Fruit fly (Drosophila melanogaster) whole organism, embryonic: ENCODE results near the gene Cyp4ac1.
A peak's percentile ranks its signal among the peaks of the same experiment; 100 is the strongest.

Experiments used
- Aef1 ChIP-seq: fragments of 200-800 bp; sonication (Bioruptor generic); IDR thresholded peaks from 3 replicates; pipeline ENCODE4 v1.3.6; 2022; ENCODE audit warnings: missing biosample characterization, missing genetic modification characterization
- Blimp-1 ChIP-seq: fragments of 200-800 bp; sonication (Bioruptor generic); optimal IDR thresholded peaks from 3 replicates; lab custom pipeline; 2018; ENCODE audit warnings: missing biosample characterization, missing genetic modification characterization, mild to moderate bottlenecking, moderate library complexity, missing genetic modification reagents
- CG11085 ChIP-seq: fragments of 200-800 bp; sonication (Bioruptor generic); IDR thresholded peaks from 2 replicates; pipeline ENCODE4 v1.3.6; 2022; ENCODE audit warnings: missing biosample characterization, missing genetic modification characterization
- CG1529 ChIP-seq: fragments of 200-800 bp; sonication (Bioruptor generic); optimal IDR thresholded peaks from 3 replicates; lab custom pipeline; 2018; ENCODE audit warnings: missing biosample characterization, missing genetic modification characterization
- CG1603 ChIP-seq: fragments of 200-800 bp; sonication (Bioruptor generic); optimal IDR thresholded peaks from 2 replicates; lab custom pipeline; 2019; ENCODE audit warnings: missing biosample characterization, mild to moderate bottlenecking, missing genetic modification characterization, moderate library complexity
- CG17186 ChIP-seq: fragments of 200-800 bp; sonication (Bioruptor generic); optimal IDR thresholded peaks from 3 replicates; lab custom pipeline; 2017; ENCODE audit warnings: missing biosample characterization, missing genetic modification reagents, missing genetic modification characterization
- CG18476 ChIP-seq: fragments of 200-800 bp; sonication (Bioruptor generic); optimal IDR thresholded peaks from 2 replicates; lab custom pipeline; 2016; ENCODE audit warnings: missing biosample characterization, mild to moderate bottlenecking, missing genetic modification characterization
- CG2202 ChIP-seq: fragments of 200-800 bp; sonication (Bioruptor generic); optimal IDR thresholded peaks from 2 replicates; lab custom pipeline; 2018; ENCODE audit warnings: missing biosample characterization, mild to moderate bottlenecking, missing genetic modification characterization
- CG2875 ChIP-seq: fragments of 200-800 bp; sonication (Bioruptor generic); optimal IDR thresholded peaks from 2 replicates; lab custom pipeline; 2017; ENCODE audit warnings: missing biosample characterization, mild to moderate bottlenecking, missing genetic modification characterization, missing genetic modification reagents
- CG31224 ChIP-seq: fragments of 200-800 bp; sonication (Bioruptor generic); IDR thresholded peaks from 2 replicates; pipeline ENCODE4 v1.3.6; 2022; ENCODE audit warnings: missing biosample characterization, missing genetic modification characterization
- CG34224 ChIP-seq: fragments of 200-800 bp; sonication (Bioruptor generic); IDR thresholded peaks from 3 replicates; pipeline ENCODE4 v1.3.6; 2022; ENCODE audit warnings: missing biosample characterization, missing genetic modification characterization; ENCODE audit not compliant: partially characterized antibody
- CG3838 ChIP-seq: fragments of 200-800 bp; sonication (Bioruptor generic); optimal IDR thresholded peaks from 3 replicates; lab custom pipeline; 2016; ENCODE audit warnings: missing biosample characterization, missing genetic modification characterization
- CG5180 ChIP-seq: fragments of 200-800 bp; sonication (Bioruptor generic); optimal IDR thresholded peaks from 3 replicates; lab custom pipeline; 2017; ENCODE audit warnings: missing biosample characterization, missing genetic modification characterization, mild to moderate bottlenecking, moderate library complexity, missing genetic modification reagents
- CG6689 ChIP-seq: fragments of 200-800 bp; sonication (Bioruptor generic); IDR thresholded peaks from 2 replicates; pipeline ENCODE4 v1.3.6; 2022; ENCODE audit warnings: missing biosample characterization, missing genetic modification characterization
- CG7372 ChIP-seq: fragments of 200-800 bp; sonication (Bioruptor generic); IDR thresholded peaks from 2 replicates; pipeline ENCODE4 v1.3.6; 2022; ENCODE audit warnings: missing biosample characterization, missing genetic modification characterization
- CG7987 ChIP-seq: fragments of 200-800 bp; sonication (Bioruptor generic); optimal IDR thresholded peaks from 2 replicates; lab custom pipeline; 2018; ENCODE audit warnings: missing biosample characterization, mild to moderate bottlenecking, missing genetic modification characterization, moderate library complexity
- CG8359 ChIP-seq: fragments of 200-800 bp; sonication (Bioruptor generic); optimal IDR thresholded peaks from 2 replicates; lab custom pipeline; 2017; ENCODE audit warnings: missing biosample characterization, mild to moderate bottlenecking, missing genetic modification characterization, borderline replicate concordance
- CoRest ChIP-seq: fragments of 200-800 bp; sonication (Bioruptor generic); optimal IDR thresholded peaks from 3 replicates; lab custom pipeline; 2018; ENCODE audit warnings: missing biosample characterization, mild to moderate bottlenecking, missing genetic modification characterization, moderate library complexity
- E2f1 ChIP-seq: fragments of 200-800 bp; sonication (Bioruptor generic); IDR thresholded peaks from 2 replicates; pipeline ENCODE4 v1.3.6; 2022; ENCODE audit warnings: missing biosample characterization, missing genetic modification characterization
- Elba2 ChIP-seq: fragments of 200-800 bp; sonication (Bioruptor generic); optimal IDR thresholded peaks from 3 replicates; lab custom pipeline; 2016; ENCODE audit warnings: missing biosample characterization, missing genetic modification characterization
- Fer1 ChIP-seq: fragments of 200-800 bp; sonication (Bioruptor generic); optimal IDR thresholded peaks from 2 replicates; lab custom pipeline; 2017; ENCODE audit warnings: missing biosample characterization, mild to moderate bottlenecking, missing genetic modification characterization
- Hr78 ChIP-seq, 2 experiments: fragments of 200-800 bp in 1 of 2; fragments of >200 bp in 1 of 2; sonication (Bioruptor generic) in 1 of 2; optimal IDR thresholded peaks; 2 replicates each; lab custom pipeline; 2017 to 2019; ENCODE audit warnings: missing biosample characterization in 2 of 2, missing genetic modification characterization in 2 of 2, mild to moderate bottlenecking in 1 of 2, moderate library complexity in 1 of 2
- Med ChIP-seq: fragments of 200-800 bp; sonication (Bioruptor generic); peaks from one replicate; lab custom pipeline; 2016; ENCODE audit warnings: missing biosample characterization, missing genetic modification characterization, mild to moderate bottlenecking, inconsistent platforms, moderate library complexity
- Neu2 ChIP-seq: fragments of 200-800 bp; sonication (Bioruptor generic); optimal IDR thresholded peaks from 3 replicates; lab custom pipeline; 2016; ENCODE audit warnings: missing biosample characterization, missing genetic modification characterization, borderline replicate concordance
- Ravus ChIP-seq: fragments of 200-800 bp; sonication (Bioruptor generic); IDR thresholded peaks from 2 replicates; pipeline ENCODE4 v1.3.6; 2022; ENCODE audit warnings: missing biosample characterization, missing genetic modification characterization
- Taf1 ChIP-seq: fragments of 200-800 bp; sonication (Bioruptor generic); IDR thresholded peaks from 2 replicates; pipeline ENCODE4 v1.3.6; 2022; ENCODE audit warnings: missing biosample characterization, missing genetic modification characterization
- ap ChIP-seq: fragments of 200-800 bp; sonication (Bioruptor generic); IDR thresholded peaks from 2 replicates; pipeline ENCODE4 v1.3.6; 2022; ENCODE audit warnings: missing biosample characterization, missing genetic modification characterization
- cg ChIP-seq: fragments of 200-800 bp; sonication (Bioruptor generic); optimal IDR thresholded peaks from 3 replicates; lab custom pipeline; 2019; ENCODE audit warnings: missing biosample characterization, mild to moderate bottlenecking, missing genetic modification characterization, moderate library complexity
- chif ChIP-seq, 2 experiments: fragments of 200-800 bp; sonication (Bioruptor generic); optimal IDR thresholded peaks; 3 replicates each; lab custom pipeline; 2016; ENCODE audit warnings: missing biosample characterization in 2 of 2, missing genetic modification characterization in 2 of 2
- corto ChIP-seq: fragments of 200-800 bp; sonication (Bioruptor generic); optimal IDR thresholded peaks from 2 replicates; lab custom pipeline; 2016; ENCODE audit warnings: missing biosample characterization, mild to moderate bottlenecking, missing genetic modification characterization, moderate library complexity
- eyg ChIP-seq: fragments of 200-800 bp; sonication (Bioruptor generic); optimal IDR thresholded peaks from 3 replicates; lab custom pipeline; 2016; ENCODE audit warnings: missing biosample characterization, missing genetic modification characterization
- gce ChIP-seq: fragments of 200-800 bp; sonication (Bioruptor generic); IDR thresholded peaks from 3 replicates; pipeline ENCODE4 v1.3.6; 2022; ENCODE audit warnings: missing biosample characterization, missing genetic modification characterization
- hkb ChIP-seq, 2 experiments: fragments of 200-800 bp in 1 of 2; fragments of >200 bp in 1 of 2; sonication (Bioruptor generic) in 1 of 2; IDR thresholded peaks in 1 of 2; optimal IDR thresholded peaks in 1 of 2; 2 replicates each; pipeline versions ENCODE4 v1.3.6 to Lab custom; 2017 to 2022; ENCODE audit warnings: missing biosample characterization in 1 of 2, missing genetic modification characterization in 1 of 2
- jumu ChIP-seq: fragments of 200-800 bp; sonication (Bioruptor generic); optimal IDR thresholded peaks from 3 replicates; lab custom pipeline; 2016; ENCODE audit warnings: missing biosample characterization, missing genetic modification characterization
- kay ChIP-seq: fragments of 200-800 bp; sonication (Bioruptor generic); optimal IDR thresholded peaks from 2 replicates; lab custom pipeline; 2016; ENCODE audit warnings: missing biosample characterization, missing genetic modification characterization
- klu ChIP-seq: fragments of 200-800 bp; sonication (Bioruptor generic); IDR thresholded peaks from 2 replicates; pipeline ENCODE4 v1.3.6; 2022; ENCODE audit warnings: missing biosample characterization, missing genetic modification characterization
- lbe ChIP-seq: fragments of 200-800 bp; sonication (Bioruptor generic); optimal IDR thresholded peaks from 2 replicates; lab custom pipeline; 2016; ENCODE audit warnings: missing biosample characterization, mild to moderate bottlenecking, missing genetic modification characterization
- mld ChIP-seq: fragments of 200-800 bp; sonication (Bioruptor generic); IDR thresholded peaks from 3 replicates; pipeline ENCODE4 v1.3.6; 2022; ENCODE audit warnings: missing biosample characterization, missing genetic modification characterization; ENCODE audit not compliant: partially characterized antibody
- nom ChIP-seq: fragments of 200-800 bp; sonication (Bioruptor generic); optimal IDR thresholded peaks from 2 replicates; lab custom pipeline; 2017; ENCODE audit warnings: missing biosample characterization, missing genetic modification characterization, mild to moderate bottlenecking, moderate library complexity, missing genetic modification reagents
- run ChIP-seq: fragments of 200-800 bp; sonication (Bioruptor generic); optimal IDR thresholded peaks from 3 replicates; lab custom pipeline; 2018; ENCODE audit warnings: missing biosample characterization, mild to moderate bottlenecking, missing genetic modification characterization
- sc ChIP-seq, 3 experiments: fragments of >200 bp in 2 of 3; fragments of 200-800 bp in 1 of 3; sonication (Bioruptor generic) in 1 of 3; optimal IDR thresholded peaks; 2 replicates in 2 of 3; 3 replicates in 1 of 3; lab custom pipeline; 2017; ENCODE audit warnings: mild to moderate bottlenecking in 1 of 3, missing biosample characterization in 1 of 3, missing genetic modification characterization in 1 of 3, missing genetic modification reagents in 1 of 3
- sens ChIP-seq: fragments of 200-800 bp; sonication (Bioruptor generic); peaks from one replicate; lab custom pipeline; 2016; ENCODE audit warnings: missing biosample characterization, missing genetic modification characterization
- seq ChIP-seq: fragments of 200-800 bp; sonication (Bioruptor generic); IDR thresholded peaks from 2 replicates; pipeline ENCODE4 v1.3.6; 2022; ENCODE audit warnings: missing biosample characterization, missing genetic modification characterization
- sr ChIP-seq: fragments of 200-800 bp; sonication (Bioruptor generic); IDR thresholded peaks from 3 replicates; pipeline ENCODE4 v1.3.6; 2022; ENCODE audit warnings: missing biosample characterization, missing genetic modification characterization
- toy ChIP-seq: fragments of 200-800 bp; sonication (Bioruptor generic); IDR thresholded peaks from 2 replicates; pipeline ENCODE4 v1.3.6; 2022; ENCODE audit warnings: missing biosample characterization, missing genetic modification characterization
- z ChIP-seq: fragments of 200-800 bp; sonication (Bioruptor generic); IDR thresholded peaks from 3 replicates; pipeline ENCODE4 v1.3.6; 2022; ENCODE audit warnings: missing biosample characterization, missing genetic modification characterization
- zfh2 ChIP-seq: fragments of 200-800 bp; sonication (Bioruptor generic); optimal IDR thresholded peaks from 2 replicates; lab custom pipeline; 2016; ENCODE audit warnings: missing biosample characterization, missing genetic modification characterization

Gene Cyp4ac1

dm6 chr2L:5294392-5295244 lies 30.8 kb downstream of the Cyp4ac1 start:
- TF ChIP-seq klu (GFP tag; lab: Robert Waterston, UW) (no peak), hkb (optimal IDR thresholded peaks at IDR 0.05; lab: Kevin White, UChicago) (peak; percentile 21), hkb (GFP tag; IDR thresholded peaks at IDR 0.05; lab: Robert Waterston, UW) (no peak), Blimp-1 (peak; percentile 8), cg (GFP tag; lab: Kevin White, UChicago) (peak; percentile 10), corto (GFP tag; lab: Kevin White, UChicago) (peak; percentile 26), CG17186 (GFP tag; lab: Kevin White, UChicago) (no peak), Hr78 (GFP tag; optimal IDR thresholded peaks at IDR 0.05; lab: Kevin White, UChicago) (peak in 1 of 2 experiments; percentile 48), nom (GFP tag; lab: Kevin White, UChicago) (peak; percentile 76)
- TF ChIP-seq, all 482 proteins: peak for 6

DNA sequence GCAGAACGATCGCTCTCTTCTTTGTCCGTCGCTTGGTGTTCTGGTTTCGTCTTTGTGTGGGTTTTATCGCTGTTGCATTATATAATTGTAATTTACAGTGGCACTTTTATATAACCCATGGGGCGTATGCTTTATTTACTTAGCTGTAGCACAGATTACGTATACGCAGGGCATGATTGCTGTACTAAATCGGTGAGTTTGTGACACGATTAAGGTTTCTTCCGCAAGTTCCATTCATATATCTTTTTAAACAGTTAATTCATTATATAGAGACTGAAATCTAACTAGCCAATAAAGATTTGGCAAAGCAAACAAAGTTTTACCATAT lies 31.4 kb downstream of the Cyp4ac1 start:
- TF ChIP-seq CG1603 (tag; lab: Kevin White, UChicago) (no peak), CG2875 (GFP tag; lab: Kevin White, UChicago) (no peak), CG7372 (peak; percentile 72), E2f1 (GFP tag; lab: Robert Waterston, UW) (no peak), chif (GFP tag; optimal IDR thresholded peaks at IDR 0.05; lab: Kevin White, UChicago) (no peak), sc (optimal IDR thresholded peaks at IDR 0.05; lab: Kevin White, UChicago) (no peak), sc (GFP tag; optimal IDR thresholded peaks at IDR 0.05; lab: Kevin White, UChicago) (no peak), mld (GFP tag; lab: Robert Waterston, UW) (no peak), CG8359 (GFP tag; lab: Kevin White, UChicago) (peak; percentile 26), CG11085 (GFP tag; lab: Robert Waterston, UW) (no peak), CG17186 (GFP tag; lab: Kevin White, UChicago) (no peak), Med (peak; percentile 2), CG31224 (no peak), CG7987 (no peak), lbe (GFP tag; lab: Kevin White, UChicago) (peak; percentile 59), CG2202 (tag; lab: Kevin White, UChicago) (no peak), z (GFP tag; lab: Robert Waterston, UW) (no peak), eyg (no peak), ap (no peak), Neu2 (no peak), CG1529 (GFP tag; lab: Kevin White, UChicago) (no peak), kay (GFP tag; lab: Kevin White, UChicago) (no peak), CG3838 (GFP tag; lab: Kevin White, UChicago) (no peak), seq (GFP tag; lab: Robert Waterston, UW) (no peak), CG6689 (GFP tag; lab: Robert Waterston, UW) (no peak), run (no peak), Ravus (GFP tag; lab: Robert Waterston, UW) (no peak), Taf1 (GFP tag; lab: Robert Waterston, UW) (no peak), CoRest (no peak), toy (GFP tag; lab: Robert Waterston, UW) (no peak), CG5180 (peak; percentile 39), sr (GFP tag; lab: Robert Waterston, UW) (no peak), sens (GFP tag; lab: Kevin White, UChicago) (peak; percentile 37), Elba2 (GFP tag; lab: Kevin White, UChicago) (no peak), gce (GFP tag; lab: Robert Waterston, UW) (no peak), zfh2 (no peak), jumu (GFP tag; lab: Kevin White, UChicago) (no peak), CG18476 (GFP tag; lab: Kevin White, UChicago) (peak; percentile 54), Fer1 (GFP tag; lab: Kevin White, UChicago) (no peak), CG34224 (GFP tag; lab: Robert Waterston, UW) (no peak), Aef1 (GFP tag; lab: Robert Waterston, UW) (no peak)
